Fruit fly (Drosophila melanogaster): Measurements from ENCODE around the gene CG32263.
A peak's percentile ranks its signal among the peaks of the same experiment; 100 is the strongest.

Gene CG32263

dm6 chr3L:3785002-3785661 is 25.8 kb downstream of the CG32263 start (continued):
- TF ChIP-seq CG30403 (GFP tag; optimal IDR thresholded peaks at IDR 0.05) (peak; percentile 94), Atf6 (GFP tag; IDR thresholded peaks at IDR 0.05) (peak; percentile 92), MBD-R2 (GFP tag; IDR thresholded peaks at IDR 0.05) (peak; percentile 85), CG3163 (GFP tag; optimal IDR thresholded peaks at IDR 0.05) (peak; percentile 82)

dm6 chr3L:3784001-3784400 is 26.9 kb downstream of the CG32263 start:
- TF ChIP-seq HLH4C (GFP tag; IDR thresholded peaks at IDR 0.05; ENCODE audit: partially characterized antibody): peak; percentile 9; the same call in 1 of the 3 replicates
- no peak for TF ChIP-seq HLH3B (GFP tag; IDR thresholded peaks at IDR 0.05)
- TF ChIP-seq CG2116 (GFP tag; optimal IDR thresholded peaks at IDR 0.05): no peak
- peak; percentile 16 for TF ChIP-seq Med (GFP tag)
- 0 out of 2 replicates have a peak, but pooled peaks have one; percentile 17 for TF ChIP-seq vvl (GFP tag; IDR thresholded peaks at IDR 0.05)
- TF ChIP-seq NC2β (GFP tag; optimal IDR thresholded peaks at IDR 0.05): no peak
- no peak for TF ChIP-seq CG12219 (GFP tag; optimal IDR thresholded peaks at IDR 0.05)
- TF ChIP-seq tap (tag; optimal IDR thresholded peaks at IDR 0.05): no peak
- no peak for TF ChIP-seq HLH54F (GFP tag; optimal IDR thresholded peaks at IDR 0.05)
- no peak for TF ChIP-seq ranshi (GFP tag; IDR thresholded peaks at IDR 0.05)
- TF ChIP-seq CG1832 (GFP tag; optimal IDR thresholded peaks at IDR 0.05): peak; percentile 54
- TF ChIP-seq dan (GFP tag; IDR thresholded peaks at IDR 0.05): no peak
- no peak for TF ChIP-seq CG14014 (GFP tag; IDR thresholded peaks at IDR 0.05)
- no peak for TF ChIP-seq NfI (GFP tag; optimal IDR thresholded peaks at IDR 0.05)
- no peak for TF ChIP-seq schlank (tag; optimal IDR thresholded peaks at IDR 0.05)
- TF ChIP-seq amos (GFP tag; IDR thresholded peaks at IDR 0.05; ENCODE audit: partially characterized antibody): no peak
- TF ChIP-seq CG4617 (GFP tag; optimal IDR thresholded peaks at IDR 0.05; ENCODE audit: borderline replicate concordance): no peak
- TF ChIP-seq nom (GFP tag; optimal IDR thresholded peaks at IDR 0.05): peak; percentile 28

DNA sequence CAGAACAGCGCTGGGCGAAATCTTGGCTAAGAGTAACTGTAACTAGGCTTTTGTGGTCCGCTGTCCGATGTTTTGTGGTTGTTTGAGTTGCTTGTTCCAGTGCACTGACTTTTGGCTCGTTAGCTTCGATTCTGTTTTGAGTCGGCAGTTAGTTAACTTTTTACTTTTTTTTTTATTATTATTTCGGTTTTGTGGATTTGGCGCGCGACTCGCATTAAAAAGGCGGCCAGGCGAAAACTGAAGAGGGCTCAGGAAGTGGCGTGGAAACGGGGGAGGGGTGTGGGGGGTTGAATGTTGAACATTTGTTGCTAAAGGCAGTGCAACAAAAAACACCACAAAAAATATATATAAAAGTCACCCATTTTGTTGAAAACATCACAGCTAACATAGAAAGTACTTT is 27.5 kb downstream of the CG32263 start:
- TF ChIP-seq bcd (GFP tag; optimal IDR thresholded peaks at IDR 0.05) (no peak), Ets65A (GFP tag) (peak; percentile 84), CG7963 (GFP tag; IDR thresholded peaks at IDR 0.05; ENCODE audit: partially characterized antibody) (no peak), crol (GFP tag; IDR thresholded peaks at IDR 0.05) (peak; percentile 24), CG9932 (GFP tag; IDR thresholded peaks at IDR 0.05) (no peak), shn (GFP tag; optimal IDR thresholded peaks at IDR 0.05) (no peak), sens (GFP tag) (peak; percentile 72)

DNA sequence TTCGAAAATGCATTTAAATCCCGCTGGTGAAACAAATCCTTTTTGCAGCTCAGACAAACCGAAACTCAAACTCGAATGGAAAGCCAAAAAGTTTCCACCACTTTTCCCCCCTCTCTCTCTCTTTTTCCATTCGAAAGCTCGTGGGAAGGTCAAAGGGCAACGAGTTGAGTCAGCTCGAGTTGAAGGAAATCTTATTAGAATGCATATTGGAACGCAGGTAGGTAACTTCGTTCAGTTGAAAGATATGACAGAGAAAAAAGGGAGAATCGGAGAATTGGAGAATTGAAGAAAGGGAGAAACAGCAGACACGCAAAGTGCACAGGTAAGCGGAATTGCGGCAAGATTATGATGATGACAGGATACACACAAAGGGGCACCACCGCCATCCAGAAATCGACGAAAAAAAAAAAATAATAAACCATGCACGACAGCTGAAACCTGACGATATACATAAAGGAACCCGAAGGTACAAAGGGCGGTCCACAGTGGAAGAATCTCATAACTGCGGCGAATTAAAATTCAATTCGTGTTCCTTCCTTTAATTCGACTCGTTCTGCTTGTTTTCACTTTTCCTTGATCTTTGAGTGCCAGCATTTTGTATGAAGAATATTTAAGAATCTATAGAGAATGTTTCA is 28.2 kb downstream of the CG32263 start:
- TF ChIP-seq bowl (GFP tag; IDR thresholded peaks at IDR 0.05) (no peak), nau (GFP tag; optimal IDR thresholded peaks at IDR 0.05) (no peak), slou (GFP tag; optimal IDR thresholded peaks at IDR 0.05) (no peak), crol (GFP tag; IDR thresholded peaks at IDR 0.05) (peak; percentile 19; the same call in 1 of the 2 replicates), sens (GFP tag) (no peak), CG8388 (GFP tag; optimal IDR thresholded peaks at IDR 0.05) (no peak), en (GFP tag; optimal IDR thresholded peaks at IDR 0.05) (no peak), run (tag; optimal IDR thresholded peaks at IDR 0.05) (no peak), CG17568 (GFP tag; optimal IDR thresholded peaks at IDR 0.05) (no peak), CG1792 (GFP tag; optimal IDR thresholded peaks at IDR 0.05) (no peak), CG11696 (GFP tag; IDR thresholded peaks at IDR 0.05) (no peak), Hr78 (GFP tag; optimal IDR thresholded peaks at IDR 0.05) (peak in 1 of 2 experiments; percentile 58), CoRest (tag; optimal IDR thresholded peaks at IDR 0.05) (no peak), chn (GFP tag; optimal IDR thresholded peaks at IDR 0.05) (no peak), CG14710 (tag; optimal IDR thresholded peaks at IDR 0.05) (no peak), ac (GFP tag; optimal IDR thresholded peaks at IDR 0.05) (peak; percentile 21), HLHmδ (GFP tag; optimal IDR thresholded peaks at IDR 0.05) (no peak), ro (GFP tag; IDR thresholded peaks at IDR 0.05) (no peak), CG10366 (GFP tag; IDR thresholded peaks at IDR 0.05) (no peak)

Measured in whole organism, embryonic.